Worm (Caenorhabditis elegans) whole organism, young adult: ENCODE measurements around the gene mab-5.
"Not testable (repeated sequence)": the region's sequence is repeated elsewhere in the genome, so short reads cannot be mapped to it uniquely, and the experiment has no call there.

Experiments
- B0261.1 ChIP-seq: sonication (generic microtip); optimal IDR thresholded peaks from 2 replicates; lab custom pipeline; 2016; ENCODE audit warnings: mild to moderate bottlenecking, missing genetic modification characterization, moderate library complexity, missing compliant biosample characterization
- B0336.3 ChIP-seq: fragments of 200-800 bp; sonication (Bioruptor generic); IDR thresholded peaks from 2 replicates; pipeline ENCODE4 v1.3.6; 2022; ENCODE audit warnings: missing genetic modification characterization, missing compliant biosample characterization
- C17E4.6 ChIP-seq: fragments of 200-800 bp; sonication (Bioruptor generic); IDR thresholded peaks from 2 replicates; pipeline ENCODE4 v1.3.6; 2022; ENCODE audit warnings: missing genetic modification reagents, missing genetic modification characterization, missing compliant biosample characterization
- D2030.7 ChIP-seq: fragments of 200-800 bp; sonication (Bioruptor generic); IDR thresholded peaks from 2 replicates; pipeline ENCODE4 v1.3.6; 2022; ENCODE audit warnings: missing genetic modification reagents, missing genetic modification characterization, missing compliant biosample characterization
- F33H1.4 ChIP-seq: fragments of 200-800 bp; sonication (Bioruptor generic); IDR thresholded peaks from 2 replicates; pipeline ENCODE4 v1.3.6; 2022; ENCODE audit warnings: missing genetic modification reagents, missing genetic modification characterization, missing compliant biosample characterization
- F37B4.10 ChIP-seq: fragments of 200-800 bp; sonication (Bioruptor generic); IDR thresholded peaks from 2 replicates; pipeline ENCODE4 v1.3.6; 2022; ENCODE audit warnings: missing genetic modification characterization, missing compliant biosample characterization
- F49E8.2 ChIP-seq: sonication (generic microtip); optimal IDR thresholded peaks from 3 replicates; lab custom pipeline; 2017; ENCODE audit warnings: missing genetic modification characterization, mild to moderate bottlenecking, missing compliant biosample characterization, antibody characterized with exemption, moderate library complexity; ENCODE audit not compliant: insufficient read depth
- Y53G8AR.9 ChIP-seq: fragments of 200-800 bp; sonication (Bioruptor generic); conservative IDR thresholded peaks from 2 replicates; pipeline ENCODE4 v1.3.6; 2022; ENCODE audit warnings: missing genetic modification reagents, missing genetic modification characterization, missing compliant biosample characterization
- Y56A3A.18 ChIP-seq: fragments of 200-800 bp; sonication (Bioruptor generic); IDR thresholded peaks from 2 replicates; pipeline ENCODE4 v1.3.6; 2022; ENCODE audit warnings: missing genetic modification reagents, missing genetic modification characterization, missing compliant biosample characterization
- Y95B8A.8 ChIP-seq: fragments of 200-800 bp; sonication (Bioruptor generic); IDR thresholded peaks from 2 replicates; pipeline ENCODE4 v1.3.6; 2022; ENCODE audit warnings: missing genetic modification reagents, missing genetic modification characterization, missing compliant biosample characterization
- ama-1 ChIP-seq, 3 experiments: fragments of 150-350 bp in 1 of 3; sonication (generic microtip) in 2 of 3; optimal IDR thresholded peaks; 2 replicates each; lab custom pipeline; 2014 to 2018; ENCODE audit warnings: missing biosample characterization in 2 of 3, missing genetic modification characterization in 2 of 3, missing genetic modification reagents in 2 of 3
- aptf-2 ChIP-seq: fragments of 200-800 bp; sonication (Bioruptor generic); conservative IDR thresholded peaks from 2 replicates; pipeline ENCODE4 v1.3.6; 2022; ENCODE audit warnings: missing genetic modification reagents, missing genetic modification characterization, missing compliant biosample characterization
- attf-3 ChIP-seq: fragments of 200-800 bp; sonication (Bioruptor generic); conservative IDR thresholded peaks from 2 replicates; pipeline ENCODE4 v1.3.6; 2022; ENCODE audit warnings: missing genetic modification reagents, missing genetic modification characterization, missing compliant biosample characterization
- attf-5 ChIP-seq: fragments of 200-800 bp; sonication (Bioruptor generic); optimal IDR thresholded peaks from 2 replicates; lab custom pipeline; 2018; ENCODE audit warnings: mild to moderate bottlenecking, missing genetic modification characterization, missing compliant biosample characterization
- cebp-1 ChIP-seq, 2 experiments: fragments of 200-800 bp in 1 of 2; sonication (Bioruptor generic) in 1 of 2; sonication (generic microtip) in 1 of 2; IDR thresholded peaks in 1 of 2; optimal IDR thresholded peaks in 1 of 2; 2 replicates each; pipeline versions ENCODE4 v1.3.6 to Lab custom; 2017 to 2022; ENCODE audit warnings: missing compliant biosample characterization in 2 of 2, missing genetic modification characterization in 2 of 2, mild to moderate bottlenecking in 1 of 2, missing genetic modification reagents in 1 of 2, moderate library complexity in 1 of 2
- ceh-91 ChIP-seq: fragments of 200-800 bp; sonication (Bioruptor generic); IDR thresholded peaks from 2 replicates; pipeline ENCODE4 v1.3.6; 2022; ENCODE audit warnings: missing genetic modification reagents, missing genetic modification characterization, missing compliant biosample characterization
- dox-1 ChIP-seq: fragments of 200-800 bp; sonication (Bioruptor generic); IDR thresholded peaks from 2 replicates; pipeline ENCODE4 v1.3.6; 2022; ENCODE audit warnings: missing genetic modification reagents, missing genetic modification characterization, missing compliant biosample characterization
- ekl-4 ChIP-seq: fragments of 200-800 bp; sonication (Bioruptor generic); IDR thresholded peaks from 2 replicates; pipeline ENCODE4 v1.3.6; 2022; ENCODE audit warnings: missing genetic modification reagents, missing genetic modification characterization, missing compliant biosample characterization
- him-1 ChIP-seq: sonication (generic microtip); optimal IDR thresholded peaks from 2 replicates; lab custom pipeline; 2016; ENCODE audit warnings: missing genotype, missing genetic modification reagents, missing genetic modification characterization, missing compliant biosample characterization
- hmg-1.2 ChIP-seq: fragments of 200-800 bp; sonication (Bioruptor generic); IDR thresholded peaks from 2 replicates; pipeline ENCODE4 v1.3.6; 2022; ENCODE audit warnings: missing genetic modification reagents, missing genetic modification characterization, missing compliant biosample characterization
- hmg-20 ChIP-seq: fragments of 200-800 bp; sonication (Bioruptor generic); IDR thresholded peaks from 2 replicates; pipeline ENCODE4 v1.3.6; 2022; ENCODE audit warnings: missing genetic modification reagents, missing genetic modification characterization, missing compliant biosample characterization
- hrde-1 ChIP-seq: sonication (generic microtip); optimal IDR thresholded peaks from 2 replicates; lab custom pipeline; 2016; ENCODE audit warnings: missing genetic modification characterization, mild to moderate bottlenecking, missing compliant biosample characterization, moderate library complexity, missing genotype, missing genetic modification reagents, borderline replicate concordance
- hsf-1 ChIP-seq: fragments of 200-800 bp; sonication (Bioruptor generic); IDR thresholded peaks from 2 replicates; pipeline ENCODE4 v1.3.6; 2022; ENCODE audit warnings: missing genetic modification reagents, missing genetic modification characterization, missing compliant biosample characterization
- let-607 ChIP-seq, 2 experiments: fragments of 200-800 bp in 1 of 2; sonication (Bioruptor generic) in 1 of 2; sonication (generic microtip) in 1 of 2; optimal IDR thresholded peaks; 2 replicates each; lab custom pipeline; 2016 to 2018; ENCODE audit warnings: mild to moderate bottlenecking in 2 of 2, missing compliant biosample characterization in 2 of 2, missing genetic modification characterization in 2 of 2, moderate library complexity in 2 of 2, missing genotype in 1 of 2
- lin-40 ChIP-seq: sonication (generic microtip); optimal IDR thresholded peaks from 2 replicates; lab custom pipeline; 2016; ENCODE audit warnings: missing genetic modification characterization, mild to moderate bottlenecking, missing compliant biosample characterization, missing genotype, missing genetic modification reagents
- lin-54 ChIP-seq: fragments of 200-800 bp; sonication (Bioruptor generic); optimal IDR thresholded peaks from 2 replicates; lab custom pipeline; 2018; ENCODE audit warnings: mild to moderate bottlenecking, missing genetic modification characterization, missing compliant biosample characterization
- lsl-1 ChIP-seq: fragments of 200-800 bp; sonication (Bioruptor generic); optimal IDR thresholded peaks from 2 replicates; lab custom pipeline; 2018; ENCODE audit warnings: mild to moderate bottlenecking, missing genetic modification characterization, moderate library complexity, missing compliant biosample characterization
- madf-3 ChIP-seq: fragments of 200-800 bp; sonication (Bioruptor generic); IDR thresholded peaks from 2 replicates; pipeline ENCODE4 v1.3.6; 2022; ENCODE audit warnings: missing genetic modification reagents, missing genetic modification characterization, missing compliant biosample characterization
- madf-6 ChIP-seq: fragments of 200-800 bp; sonication (Bioruptor generic); IDR thresholded peaks from 2 replicates; pipeline ENCODE4 v1.3.6; 2022; ENCODE audit warnings: missing genetic modification reagents, missing genetic modification characterization, missing compliant biosample characterization
- madf-8 ChIP-seq: fragments of 200-800 bp; sonication (Bioruptor generic); conservative IDR thresholded peaks from 2 replicates; pipeline ENCODE4 v1.3.6; 2022; ENCODE audit warnings: missing genetic modification reagents, missing genetic modification characterization, missing compliant biosample characterization
- mcd-1 ChIP-seq: fragments of 200-800 bp; sonication (Bioruptor generic); IDR thresholded peaks from 2 replicates; pipeline ENCODE4 v1.3.6; 2022; ENCODE audit warnings: missing genetic modification reagents, missing genetic modification characterization, missing compliant biosample characterization
- nfyb-1 ChIP-seq: fragments of 200-800 bp; sonication (Bioruptor generic); IDR thresholded peaks from 2 replicates; pipeline ENCODE4 v1.3.6; 2022; ENCODE audit warnings: missing genetic modification reagents, missing genetic modification characterization, missing compliant biosample characterization
- nhr-80 ChIP-seq: sonication (generic microtip); optimal IDR thresholded peaks from 2 replicates; lab custom pipeline; 2016; ENCODE audit warnings: missing genetic modification characterization, missing compliant biosample characterization
- pbrm-1 ChIP-seq: fragments of 200-800 bp; sonication (Bioruptor generic); IDR thresholded peaks from 2 replicates; pipeline ENCODE4 v1.3.6; 2022; ENCODE audit warnings: missing genetic modification reagents, missing genetic modification characterization, missing compliant biosample characterization
- rcor-1 ChIP-seq: fragments of 200-800 bp; sonication (Bioruptor generic); IDR thresholded peaks from 2 replicates; pipeline ENCODE4 v1.3.6; 2022; ENCODE audit warnings: missing genetic modification reagents, missing genetic modification characterization, missing compliant biosample characterization
- rpc-1 ChIP-seq, 2 experiments: fragments of 150-350 bp in 1 of 2; sonication (generic microtip) in 1 of 2; optimal IDR thresholded peaks; 2 replicates each; lab custom pipeline; 2014 to 2018; ENCODE audit warnings: missing biosample characterization in 1 of 2, missing genetic modification characterization in 1 of 2, missing genetic modification reagents in 1 of 2, missing genotype in 1 of 2
- somi-1 ChIP-seq: fragments of 200-800 bp; sonication (Bioruptor generic); optimal IDR thresholded peaks from 2 replicates; lab custom pipeline; 2018; ENCODE audit warnings: mild to moderate bottlenecking, missing genetic modification characterization, missing compliant biosample characterization
- tbp1 ChIP-seq: fragments of 200-800 bp; sonication (Bioruptor generic); optimal IDR thresholded peaks from 2 replicates; lab custom pipeline; 2018; ENCODE audit warnings: mild to moderate bottlenecking, missing genetic modification characterization, missing compliant biosample characterization
- ztf-18 ChIP-seq: sonication (generic microtip); optimal IDR thresholded peaks from 2 replicates; lab custom pipeline; 2016; ENCODE audit warnings: missing genotype, mild to moderate bottlenecking, missing genetic modification characterization, missing compliant biosample characterization

The mab-5 gene

ce11 chrIII:7773791-7774190 lies 9.5 kb downstream of the mab-5 start:
- peak; percentile 61; the same call in 1 of the 2 replicates for TF ChIP-seq hsf-1
- TF ChIP-seq him-1: peak; percentile 59
- no peak for TF ChIP-seq aptf-2 (GFP tag; lab: Robert Waterston, UW)
- TF ChIP-seq madf-8 (GFP tag; lab: Robert Waterston, UW): no peak
- TF ChIP-seq hrde-1: peak; percentile 36
- no peak for TF ChIP-seq ama-1 (optimal IDR thresholded peaks at IDR 0.05; lab: Kevin White, UChicago)
- TF ChIP-seq ama-1 (GFP tag; optimal IDR thresholded peaks at IDR 0.05; lab: Kevin White, UChicago): peak in 1 of 2 experiments; percentile 36
- TF ChIP-seq F49E8.2: peak; percentile 12

ce11 chrIII:7772901-7773300 lies 10.4 kb downstream of the mab-5 start, which contains the start of the genes ZK686.6 and ZK686.1:
Gene ZK686.6 (minus strand): TSS chrIII:7773001.
Gene ZK686.1 (plus strand): TSS chrIII:7773134.
- TF ChIP-seq somi-1 (GFP tag; lab: Kevin White, UChicago) (no peak), rpc-1 (optimal IDR thresholded peaks at IDR 0.05; lab: Kevin White, UChicago) (no peak), rpc-1 (tag; optimal IDR thresholded peaks at IDR 0.05; lab: Kevin White, UChicago) (no peak), aptf-2 (GFP tag; lab: Robert Waterston, UW) (no peak), F37B4.10 (GFP tag; lab: Robert Waterston, UW) (no peak), ceh-91 (peak; percentile 56; the same call in 1 of the 2 replicates), lin-40 (tag; lab: Kevin White, UChicago) (no peak), madf-6 (GFP tag; lab: Robert Waterston, UW) (no peak)

- peak; percentile 94 for TF ChIP-seq ztf-18
- peak; percentile 60; the same call in 1 of the 2 replicates for TF ChIP-seq hsf-1
- TF ChIP-seq rcor-1: peak; percentile 70
- peak; percentile 70 for TF ChIP-seq D2030.7 (GFP tag; lab: Robert Waterston, UW)
- TF ChIP-seq hmg-1.2 (GFP tag; lab: Robert Waterston, UW): peak; percentile 47
- peak; percentile 62 for TF ChIP-seq F33H1.4 (GFP tag; lab: Robert Waterston, UW)
- peak in 1 of 2 experiments; percentile 5 for TF ChIP-seq let-607 (tag; optimal IDR thresholded peaks at IDR 0.05; lab: Kevin White, UChicago)
- 0 out of 2 replicates have a peak, but pooled peaks have one; percentile 9 for TF ChIP-seq hmg-20
- TF ChIP-seq B0336.3 (GFP tag; lab: Robert Waterston, UW): 0 out of 2 replicates have a peak, but pooled peaks have one; percentile 27
- TF ChIP-seq lsl-1 (GFP tag; lab: Kevin White, UChicago): peak; percentile 34
- TF ChIP-seq madf-3 (GFP tag; lab: Robert Waterston, UW): peak; percentile 67; the same call in 1 of the 2 replicates
- TF ChIP-seq dox-1 (GFP tag; lab: Robert Waterston, UW): peak; percentile 91
- TF ChIP-seq nhr-80 (tag; lab: Kevin White, UChicago): peak; percentile 3
- TF ChIP-seq Y95B8A.8: peak; percentile 74
- TF ChIP-seq Y56A3A.18 (GFP tag; lab: Robert Waterston, UW): peak; percentile 55; the same call in 1 of the 2 replicates
- TF ChIP-seq madf-6 (GFP tag; lab: Robert Waterston, UW): peak; percentile 61
- peak; percentile 87 for TF ChIP-seq mcd-1
- peak; percentile 5 for TF ChIP-seq rpc-1 (optimal IDR thresholded peaks at IDR 0.05; lab: Kevin White, UChicago)
- TF ChIP-seq rpc-1 (tag; optimal IDR thresholded peaks at IDR 0.05; lab: Kevin White, UChicago): peak; percentile 64
- TF ChIP-seq tbp1 (GFP tag; lab: Kevin White, UChicago): peak; percentile 66
- peak; percentile 53 for TF ChIP-seq lin-54 (GFP tag; lab: Kevin White, UChicago)
- peak; percentile 64 for TF ChIP-seq ekl-4 (GFP tag; lab: Robert Waterston, UW)
- peak; percentile 77 for TF ChIP-seq nfyb-1 (GFP tag; lab: Robert Waterston, UW)
- TF ChIP-seq attf-3 (GFP tag; lab: Robert Waterston, UW): peak; percentile 77
- peak; percentile 34 for TF ChIP-seq lin-40 (tag; lab: Kevin White, UChicago)
- TF ChIP-seq Y53G8AR.9 (GFP tag; lab: Robert Waterston, UW): peak; percentile 90
- peak; percentile 57; the same call in 1 of the 2 replicates for TF ChIP-seq C17E4.6 (GFP tag; lab: Robert Waterston, UW)
- peak; percentile 62 for TF ChIP-seq B0261.1 (tag; lab: Kevin White, UChicago)
- peak; percentile 32 for TF ChIP-seq attf-5 (GFP tag; lab: Kevin White, UChicago)
- not testable (repeated sequence) for TF ChIP-seq cebp-1 (GFP tag; IDR thresholded peaks at IDR 0.05; lab: Robert Waterston, UW)
- TF ChIP-seq cebp-1 (tag; optimal IDR thresholded peaks at IDR 0.05; lab: Kevin White, UChicago): peak; percentile 59
- 0 out of 2 replicates have a peak, but pooled peaks have one; percentile 17 for TF ChIP-seq ceh-91
- TF ChIP-seq pbrm-1: peak; percentile 82
- TF ChIP-seq, all 124 proteins: peak for 31; not testable (repeated sequence) for 93
Observed at ce11 chrIII:7770986-7771385, 12.3 kb downstream of the mab-5 start.
